Worm (Caenorhabditis elegans) whole organism, young adult: Measurements from ENCODE around the gene D1086.7.

Experiments
- F10E7.11 ChIP-seq: sonication (generic microtip); optimal IDR thresholded peaks from 2 replicates; lab custom pipeline; 2017; ENCODE audit warnings: mild to moderate bottlenecking, missing genetic modification characterization, moderate library complexity, missing compliant biosample characterization
- ZK185.1 ChIP-seq: sonication (generic microtip); optimal IDR thresholded peaks from 2 replicates; lab custom pipeline; 2016; ENCODE audit warnings: mild to moderate bottlenecking, missing genetic modification characterization, missing compliant biosample characterization; ENCODE audit not compliant: poor library complexity, severe bottlenecking
- ekl-4 ChIP-seq: fragments of 200-800 bp; sonication (Bioruptor generic); IDR thresholded peaks from 2 replicates; pipeline ENCODE4 v1.3.6; 2022; ENCODE audit warnings: missing genetic modification reagents, missing genetic modification characterization, missing compliant biosample characterization
- him-1 ChIP-seq: sonication (generic microtip); optimal IDR thresholded peaks from 2 replicates; lab custom pipeline; 2016; ENCODE audit warnings: missing genotype, missing genetic modification reagents, missing genetic modification characterization, missing compliant biosample characterization
- hlh-12 ChIP-seq: sonication (generic microtip); optimal IDR thresholded peaks from 2 replicates; lab custom pipeline; 2016; ENCODE audit warnings: missing genetic modification characterization, missing compliant biosample characterization
- pbrm-1 ChIP-seq: fragments of 200-800 bp; sonication (Bioruptor generic); IDR thresholded peaks from 2 replicates; pipeline ENCODE4 v1.3.6; 2022; ENCODE audit warnings: missing genetic modification reagents, missing genetic modification characterization, missing compliant biosample characterization
- snpc-4 ChIP-seq, 5 experiments: fragments of 150-350 bp in 1 of 5; sonication (generic microtip) in 4 of 5; optimal IDR thresholded peaks; 2 replicates each; lab custom pipeline; 2014 to 2018; ENCODE audit warnings: missing genetic modification characterization in 5 of 5, missing biosample characterization in 3 of 5, antibody characterized with exemption in 2 of 5, mild to moderate bottlenecking in 2 of 5, missing compliant biosample characterization in 2 of 5, missing genotype in 2 of 5, moderate library complexity in 2 of 5, missing genetic modification reagents in 1 of 5

DNA sequence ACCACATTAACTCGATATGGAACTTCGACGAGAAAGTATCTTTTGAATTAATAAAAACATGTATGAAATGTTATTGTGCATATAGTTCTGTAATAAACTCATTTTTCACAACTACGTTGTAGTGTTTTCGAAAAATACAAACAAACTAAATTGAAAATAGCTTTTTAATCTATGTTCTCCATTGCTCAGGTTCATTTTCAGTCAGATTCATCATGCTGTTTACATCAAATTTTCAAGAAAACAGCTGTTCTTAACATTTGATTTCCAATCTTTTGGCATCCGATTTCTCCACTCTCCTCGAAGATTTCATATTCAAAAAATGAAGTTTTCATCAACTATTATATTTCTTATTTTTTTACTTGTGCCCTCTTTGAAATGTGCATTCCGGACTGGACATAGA is 26.0 kb downstream of the D1086.7 start, which contains the start of gene H39E23.2:
- TF ChIP-seq ZK185.1 (tag; lab: Kevin White, UChicago) (no peak), pbrm-1 (GFP tag; lab: Robert Waterston, UW) (no peak), snpc-4 (GFP tag; optimal IDR thresholded peaks at IDR 0.05; lab: Kevin White, UChicago) (no peak), snpc-4 (tag; optimal IDR thresholded peaks at IDR 0.05; lab: Kevin White, UChicago) (no peak), F10E7.11 (tag; lab: Kevin White, UChicago) (no peak), ekl-4 (GFP tag; lab: Robert Waterston, UW) (no peak), him-1 (no peak), hlh-12 (tag; lab: Kevin White, UChicago) (no peak)
